Worm (Caenorhabditis elegans) whole organism, young adult: Measurements from ENCODE around the gene kel-8.

Experiments used
- attf-6 ChIP-seq: fragments of 200-800 bp; sonication (Bioruptor generic); IDR thresholded peaks from 2 replicates; pipeline ENCODE4 v1.3.6; 2022; ENCODE audit warnings: missing genetic modification reagents, missing genetic modification characterization, missing compliant biosample characterization
- bed-1 ChIP-seq: fragments of 200-800 bp; sonication (Bioruptor generic); IDR thresholded peaks from 2 replicates; pipeline ENCODE4 v1.3.6; 2022; ENCODE audit warnings: missing genetic modification reagents, missing genetic modification characterization, missing compliant biosample characterization
- him-1 ChIP-seq: sonication (generic microtip); optimal IDR thresholded peaks from 2 replicates; lab custom pipeline; 2016; ENCODE audit warnings: missing genotype, missing genetic modification reagents, missing genetic modification characterization, missing compliant biosample characterization
- hmg-1.2 ChIP-seq: fragments of 200-800 bp; sonication (Bioruptor generic); IDR thresholded peaks from 2 replicates; pipeline ENCODE4 v1.3.6; 2022; ENCODE audit warnings: missing genetic modification reagents, missing genetic modification characterization, missing compliant biosample characterization
- lsy-27 ChIP-seq: sonication (generic microtip); optimal IDR thresholded peaks from 2 replicates; lab custom pipeline; 2017; ENCODE audit warnings: missing genetic modification characterization, mild to moderate bottlenecking, missing compliant biosample characterization, antibody characterized with exemption, missing genotype, borderline replicate concordance; ENCODE audit not compliant: insufficient read depth
- snpc-4 ChIP-seq, 5 experiments: fragments of 150-350 bp in 1 of 5; sonication (generic microtip) in 4 of 5; optimal IDR thresholded peaks; 2 replicates each; lab custom pipeline; 2014 to 2018; ENCODE audit warnings: missing genetic modification characterization in 5 of 5, missing biosample characterization in 3 of 5, antibody characterized with exemption in 2 of 5, mild to moderate bottlenecking in 2 of 5, missing compliant biosample characterization in 2 of 5, missing genotype in 2 of 5, moderate library complexity in 2 of 5, missing genetic modification reagents in 1 of 5
- unc-62 ChIP-seq: fragments of 150-350 bp; optimal IDR thresholded peaks from 2 replicates; lab custom pipeline; 2014; ENCODE audit warnings: missing biosample characterization, missing genetic modification reagents, missing genetic modification characterization

ce11 chrV:2656159-2656558, 15.1 kb upstream of the kel-8 start:
- TF ChIP-seq snpc-4 (GFP tag; optimal IDR thresholded peaks at IDR 0.05; lab: Kevin White, UChicago) (no peak), snpc-4 (tag; optimal IDR thresholded peaks at IDR 0.05; lab: Kevin White, UChicago) (no peak), lsy-27 (tag; lab: Kevin White, UChicago) (no peak), him-1 (tag; lab: Kevin White, UChicago) (no peak), hmg-1.2 (GFP tag; lab: Robert Waterston, UW) (no peak), bed-1 (GFP tag; lab: Robert Waterston, UW) (no peak), attf-6 (GFP tag; lab: Robert Waterston, UW) (no peak), unc-62 (GFP tag; lab: Kevin White, UChicago) (no peak)
